Worm (Caenorhabditis elegans): ENCODE results near the gene col-131.

- TF ChIP-seq T22C8.4 (GFP tag; IDR thresholded peaks at IDR 0.05), result no peak
- TF ChIP-seq tab-1 (GFP tag; IDR thresholded peaks at IDR 0.05), result no peak
- TF ChIP-seq ref-1 (GFP tag; conservative IDR thresholded peaks at IDR 0.05), result no peak
- no peak for TF ChIP-seq flt-1 (GFP tag; IDR thresholded peaks at IDR 0.05)
- no peak for TF ChIP-seq ztf-29 (GFP tag; IDR thresholded peaks at IDR 0.05)
Observed at ce11 chrIV:13075625-13076252, 8.6 kb upstream of the col-131 start.
